Worm (Caenorhabditis elegans) whole organism, L2 larva: ENCODE data around the gene C17A2.4.

ENCODE experiments used
- lin-11 ChIP-seq: fragments of 150-350 bp; sonication (generic microtip); optimal IDR thresholded peaks from 2 replicates; lab custom pipeline; 2014; ENCODE audit warnings: missing biosample characterization, missing genetic modification characterization, inconsistent platforms, mixed read lengths
- nhr-10 ChIP-seq: sonication (generic microtip); optimal IDR thresholded peaks from 2 replicates; lab custom pipeline; 2017; ENCODE audit warnings: missing biosample characterization, missing genetic modification characterization
- nhr-237 ChIP-seq: fragments of 150-350 bp; optimal IDR thresholded peaks from 2 replicates; lab custom pipeline; 2014; ENCODE audit warnings: missing biosample characterization, missing genetic modification characterization
- nhr-6 ChIP-seq: fragments of 150-350 bp; optimal IDR thresholded peaks from 2 replicates; lab custom pipeline; 2014; ENCODE audit warnings: missing biosample characterization, missing genetic modification characterization
- unc-62 ChIP-seq: fragments of 150-350 bp; optimal IDR thresholded peaks from 2 replicates; lab custom pipeline; 2014; ENCODE audit warnings: missing biosample characterization, missing genetic modification reagents, missing genetic modification characterization
- ztf-11 ChIP-seq: sonication (generic microtip); optimal IDR thresholded peaks from 2 replicates; lab custom pipeline; 2017; ENCODE audit warnings: missing biosample characterization, missing genetic modification characterization

- no peak for TF ChIP-seq unc-62 (GFP tag; lab: Kevin White, UChicago)
- TF ChIP-seq ztf-11 (tag; lab: Kevin White, UChicago): no peak
- no peak for TF ChIP-seq lin-11 (tag; lab: Kevin White, UChicago)
- no peak for TF ChIP-seq nhr-10 (tag; lab: Kevin White, UChicago)
- no peak for TF ChIP-seq nhr-237 (tag; lab: Kevin White, UChicago)
- no peak for TF ChIP-seq nhr-6 (tag; lab: Kevin White, UChicago)
Observed at ce11 chrII:3793336-3793735, 46.3 kb upstream of the C17A2.4 start, which contains the start of gene fbxb-99.
